Fruit fly (Drosophila melanogaster): ENCODE measurements around the gene CG6873.

DNA sequence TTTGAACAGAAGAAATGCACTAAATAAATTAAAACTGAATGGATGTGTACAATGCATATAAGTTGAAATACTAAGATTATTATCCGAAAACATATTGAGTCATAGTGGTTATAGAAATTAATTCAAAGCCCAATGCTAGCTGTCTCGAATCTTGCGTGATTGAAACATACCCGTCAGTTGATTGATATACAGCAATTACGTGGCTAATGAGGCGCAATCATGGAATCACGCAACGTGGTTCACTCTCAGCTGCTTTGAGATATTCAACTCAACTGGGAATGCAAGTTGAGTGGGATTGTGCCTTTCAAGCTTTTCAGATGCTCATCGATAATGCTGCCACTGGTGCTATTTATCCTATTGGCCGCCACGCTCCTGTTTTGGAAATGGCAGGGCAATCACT, 30.1 kb downstream of the CG6873 start, which contains the start of gene Cyp308a1:
- TF ChIP-seq CTCF (optimal IDR thresholded peaks at IDR 0.05) (no peak), CG8478 (optimal IDR thresholded peaks at IDR 0.05) (no peak)

Measured in S2 (cell line).